Fruit fly (Drosophila melanogaster) whole organism, embryonic: ENCODE results near the gene CG6693.

Experiments used
- Asciz ChIP-seq: fragments of 200-800 bp; sonication (Bioruptor generic); optimal IDR thresholded peaks from 2 replicates; lab custom pipeline; 2017; ENCODE audit warnings: missing biosample characterization, mild to moderate bottlenecking, missing genetic modification characterization, missing genetic modification reagents
- Atf3 ChIP-seq: fragments of 200-800 bp; sonication (Bioruptor generic); optimal IDR thresholded peaks from 3 replicates; lab custom pipeline; 2016; ENCODE audit warnings: missing biosample characterization, missing genetic modification characterization
- Bgb ChIP-seq: fragments of 200-800 bp; sonication (Bioruptor generic); IDR thresholded peaks from 2 replicates; pipeline ENCODE4 v1.3.6; 2022; ENCODE audit warnings: missing biosample characterization, missing genetic modification characterization; ENCODE audit not compliant: partially characterized antibody
- Blimp-1 ChIP-seq: fragments of 200-800 bp; sonication (Bioruptor generic); optimal IDR thresholded peaks from 3 replicates; lab custom pipeline; 2018; ENCODE audit warnings: missing biosample characterization, missing genetic modification characterization, mild to moderate bottlenecking, moderate library complexity, missing genetic modification reagents
- CG1233 ChIP-seq: fragments of 200-800 bp; sonication (Bioruptor generic); optimal IDR thresholded peaks from 4 replicates; lab custom pipeline; 2018; ENCODE audit warnings: missing biosample characterization, mild to moderate bottlenecking, missing genetic modification characterization
- CG12659 ChIP-seq: fragments of 200-800 bp; sonication (Bioruptor generic); optimal IDR thresholded peaks from 3 replicates; lab custom pipeline; 2017; ENCODE audit warnings: mild to moderate bottlenecking, missing biosample characterization, missing genetic modification reagents, missing genetic modification characterization
- CG14710 ChIP-seq: fragments of 200-800 bp; sonication (Bioruptor generic); optimal IDR thresholded peaks from 3 replicates; lab custom pipeline; 2019; ENCODE audit warnings: missing biosample characterization, mild to moderate bottlenecking, missing genetic modification characterization, moderate library complexity
- CG1602 ChIP-seq: fragments of 200-800 bp; sonication (Bioruptor generic); optimal IDR thresholded peaks from 3 replicates; lab custom pipeline; 2016; ENCODE audit warnings: missing biosample characterization, missing genetic modification characterization
- CG1603 ChIP-seq: fragments of 200-800 bp; sonication (Bioruptor generic); optimal IDR thresholded peaks from 2 replicates; lab custom pipeline; 2019; ENCODE audit warnings: missing biosample characterization, mild to moderate bottlenecking, missing genetic modification characterization, moderate library complexity
- CG16779 ChIP-seq: fragments of 200-800 bp; sonication (Bioruptor generic); IDR thresholded peaks from 2 replicates; pipeline ENCODE4 v1.3.6; 2022; ENCODE audit warnings: missing biosample characterization, missing genetic modification characterization
- CG1792 ChIP-seq: fragments of 200-800 bp; sonication (Bioruptor generic); optimal IDR thresholded peaks from 2 replicates; lab custom pipeline; 2016; ENCODE audit warnings: missing biosample characterization, missing genetic modification characterization
- CG18262 ChIP-seq: fragments of 200-800 bp; optimal IDR thresholded peaks from 3 replicates; lab custom pipeline; 2019; ENCODE audit warnings: missing biosample characterization, mild to moderate bottlenecking, missing genetic modification characterization, moderate library complexity
- CG2116 ChIP-seq: fragments of 200-800 bp; sonication (Bioruptor generic); optimal IDR thresholded peaks from 3 replicates; lab custom pipeline; 2018; ENCODE audit warnings: missing biosample characterization, mild to moderate bottlenecking, missing genetic modification characterization
- CG30403 ChIP-seq: fragments of 200-800 bp; sonication (Bioruptor generic); optimal IDR thresholded peaks from 3 replicates; lab custom pipeline; 2016; ENCODE audit warnings: missing biosample characterization, missing genetic modification characterization
- CG33213 ChIP-seq: fragments of 200-800 bp; sonication (Bioruptor generic); optimal IDR thresholded peaks from 3 replicates; lab custom pipeline; 2016; ENCODE audit warnings: missing biosample characterization, missing genetic modification characterization
- CG3995 ChIP-seq: fragments of 200-800 bp; sonication (Bioruptor generic); optimal IDR thresholded peaks from 3 replicates; lab custom pipeline; 2016; ENCODE audit warnings: missing biosample characterization, missing genetic modification characterization
- CG4617 ChIP-seq: fragments of 200-800 bp; sonication (Bioruptor generic); optimal IDR thresholded peaks from 3 replicates; lab custom pipeline; 2016; ENCODE audit warnings: missing biosample characterization, missing genetic modification characterization, borderline replicate concordance
- CG4854 ChIP-seq: fragments of 200-800 bp; sonication (Bioruptor generic); optimal IDR thresholded peaks from 2 replicates; lab custom pipeline; 2016; ENCODE audit warnings: missing biosample characterization, missing genetic modification characterization, inconsistent platforms
- CG6683 ChIP-seq: fragments of 200-800 bp; sonication (Bioruptor generic); optimal IDR thresholded peaks from 2 replicates; lab custom pipeline; 2017; ENCODE audit warnings: missing biosample characterization, mild to moderate bottlenecking, missing genetic modification characterization, missing genetic modification reagents
- CG8281 ChIP-seq: fragments of 200-800 bp; sonication (Bioruptor generic); optimal IDR thresholded peaks from 2 replicates; lab custom pipeline; 2018; ENCODE audit warnings: missing biosample characterization, mild to moderate bottlenecking, missing genetic modification characterization, moderate library complexity
- Camta ChIP-seq: fragments of 200-800 bp; sonication (Bioruptor generic); optimal IDR thresholded peaks from 2 replicates; lab custom pipeline; 2016; ENCODE audit warnings: missing biosample characterization, missing genetic modification characterization
- Deaf1 ChIP-seq: fragments of 200-800 bp; optimal IDR thresholded peaks from 3 replicates; lab custom pipeline; 2019; ENCODE audit warnings: missing biosample characterization, mild to moderate bottlenecking, missing genetic modification characterization, moderate library complexity
- Doc2 ChIP-seq: fragments of 200-800 bp; sonication (Bioruptor generic); IDR thresholded peaks from 2 replicates; pipeline ENCODE4 v1.3.6; 2022; ENCODE audit warnings: missing biosample characterization, missing genetic modification characterization
- Ets65A ChIP-seq: fragments of 200-800 bp; sonication (Bioruptor generic); peaks from one replicate; lab custom pipeline; 2016; ENCODE audit warnings: missing biosample characterization, missing genetic modification characterization
- Ets97D ChIP-seq: fragments of 200-800 bp; sonication (Bioruptor generic); optimal IDR thresholded peaks from 3 replicates; lab custom pipeline; 2016; ENCODE audit warnings: missing biosample characterization, missing genetic modification characterization
- Hmx ChIP-seq: fragments of 200-800 bp; sonication (Bioruptor generic); optimal IDR thresholded peaks from 2 replicates; lab custom pipeline; 2016; ENCODE audit warnings: missing biosample characterization, missing genetic modification characterization
- Mad ChIP-seq: fragments of 200-800 bp; sonication (Bioruptor generic); optimal IDR thresholded peaks from 2 replicates; lab custom pipeline; 2016; ENCODE audit warnings: missing biosample characterization, missing genetic modification characterization
- Mes4 ChIP-seq: fragments of 200-800 bp; sonication (Bioruptor generic); optimal IDR thresholded peaks from 2 replicates; lab custom pipeline; 2016; ENCODE audit warnings: missing biosample characterization, missing genetic modification characterization
- NC2β ChIP-seq: fragments of 200-800 bp; sonication (Bioruptor generic); optimal IDR thresholded peaks from 2 replicates; lab custom pipeline; 2016; ENCODE audit warnings: missing biosample characterization, missing genetic modification characterization
- amos ChIP-seq: fragments of 200-800 bp; sonication (Bioruptor generic); IDR thresholded peaks from 2 replicates; pipeline ENCODE4 v1.3.6; 2022; ENCODE audit warnings: missing biosample characterization, missing genetic modification characterization; ENCODE audit not compliant: partially characterized antibody
- bbx ChIP-seq: fragments of 200-800 bp; sonication (Bioruptor generic); IDR thresholded peaks from 2 replicates; pipeline ENCODE4 v1.3.6; 2022; ENCODE audit warnings: missing biosample characterization, missing genetic modification characterization; ENCODE audit not compliant: partially characterized antibody
- crol ChIP-seq: fragments of 200-800 bp; sonication (Bioruptor generic); IDR thresholded peaks from 2 replicates; pipeline ENCODE4 v1.3.6; 2022; ENCODE audit warnings: missing biosample characterization, missing genetic modification characterization
- ewg ChIP-seq: fragments of 200-800 bp; sonication (Bioruptor generic); optimal IDR thresholded peaks from 3 replicates; lab custom pipeline; 2017; ENCODE audit warnings: mild to moderate bottlenecking, missing biosample characterization, missing genetic modification reagents, missing genetic modification characterization
- gcm ChIP-seq: fragments of 200-800 bp; sonication (Bioruptor generic); optimal IDR thresholded peaks from 2 replicates; lab custom pipeline; 2019; ENCODE audit warnings: missing biosample characterization, mild to moderate bottlenecking, missing genetic modification characterization, moderate library complexity
- gfzf ChIP-seq: fragments of 200-800 bp; sonication (Bioruptor generic); optimal IDR thresholded peaks from 2 replicates; lab custom pipeline; 2016; ENCODE audit warnings: missing biosample characterization, mild to moderate bottlenecking, missing genetic modification characterization, moderate library complexity
- gro ChIP-seq: fragments of 200-800 bp; sonication (Bioruptor generic); optimal IDR thresholded peaks from 2 replicates; lab custom pipeline; 2016; ENCODE audit warnings: missing biosample characterization, missing genetic modification characterization
- hbn ChIP-seq: fragments of 200-800 bp; sonication (Bioruptor generic); IDR thresholded peaks from 2 replicates; pipeline ENCODE4 v1.3.6; 2022; ENCODE audit warnings: missing biosample characterization, missing genetic modification characterization; ENCODE audit not compliant: partially characterized antibody
- hkb ChIP-seq, 2 experiments: fragments of 200-800 bp in 1 of 2; fragments of >200 bp in 1 of 2; sonication (Bioruptor generic) in 1 of 2; IDR thresholded peaks in 1 of 2; optimal IDR thresholded peaks in 1 of 2; 2 replicates each; pipeline versions ENCODE4 v1.3.6 to Lab custom; 2017 to 2022; ENCODE audit warnings: missing biosample characterization in 1 of 2, missing genetic modification characterization in 1 of 2
- ind ChIP-seq: fragments of 200-800 bp; sonication (Bioruptor generic); optimal IDR thresholded peaks from 3 replicates; lab custom pipeline; 2016; ENCODE audit warnings: missing biosample characterization, missing genetic modification characterization
- kah ChIP-seq: fragments of 200-800 bp; sonication (Bioruptor generic); optimal IDR thresholded peaks from 2 replicates; lab custom pipeline; 2018; ENCODE audit warnings: missing biosample characterization, mild to moderate bottlenecking, missing genetic modification characterization
- kay ChIP-seq: fragments of 200-800 bp; sonication (Bioruptor generic); optimal IDR thresholded peaks from 2 replicates; lab custom pipeline; 2016; ENCODE audit warnings: missing biosample characterization, missing genetic modification characterization
- lola ChIP-seq, 3 experiments: fragments of >200 bp in 2 of 3; fragments of 200-800 bp in 1 of 3; sonication (Bioruptor generic) in 1 of 3; optimal IDR thresholded peaks; 2 replicates each; lab custom pipeline; 2017 to 2019; ENCODE audit warnings: missing biosample characterization in 3 of 3, missing genetic modification characterization in 3 of 3, mild to moderate bottlenecking in 1 of 3, moderate library complexity in 1 of 3
- mam ChIP-seq: fragments of 200-800 bp; sonication (Bioruptor generic); optimal IDR thresholded peaks from 3 replicates; lab custom pipeline; 2016; ENCODE audit warnings: missing biosample characterization, missing genetic modification characterization
- onecut ChIP-seq: fragments of 200-800 bp; sonication (Bioruptor generic); IDR thresholded peaks from 2 replicates; pipeline ENCODE4 v1.3.6; 2022; ENCODE audit warnings: missing biosample characterization, missing genetic modification characterization
- pho ChIP-seq: fragments of 200-800 bp; sonication (Bioruptor generic); optimal IDR thresholded peaks from 2 replicates; lab custom pipeline; 2016; ENCODE audit warnings: missing biosample characterization, missing genetic modification characterization
- ranshi ChIP-seq: fragments of 200-800 bp; sonication (Bioruptor generic); IDR thresholded peaks from 2 replicates; pipeline ENCODE4 v1.3.6; 2022; ENCODE audit warnings: missing biosample characterization, missing genetic modification characterization
- slou ChIP-seq: fragments of 200-800 bp; sonication (Bioruptor generic); optimal IDR thresholded peaks from 3 replicates; lab custom pipeline; 2016; ENCODE audit warnings: missing biosample characterization, missing genetic modification characterization
- usp ChIP-seq: fragments of >200 bp; optimal IDR thresholded peaks from 2 replicates; lab custom pipeline; 2017; ENCODE audit warnings: missing biosample characterization, missing genetic modification characterization
- vfl ChIP-seq: fragments of 200-800 bp; sonication (Bioruptor generic); optimal IDR thresholded peaks from 2 replicates; lab custom pipeline; 2016; ENCODE audit warnings: missing biosample characterization, missing genetic modification characterization

CG6693 gene

DNA sequence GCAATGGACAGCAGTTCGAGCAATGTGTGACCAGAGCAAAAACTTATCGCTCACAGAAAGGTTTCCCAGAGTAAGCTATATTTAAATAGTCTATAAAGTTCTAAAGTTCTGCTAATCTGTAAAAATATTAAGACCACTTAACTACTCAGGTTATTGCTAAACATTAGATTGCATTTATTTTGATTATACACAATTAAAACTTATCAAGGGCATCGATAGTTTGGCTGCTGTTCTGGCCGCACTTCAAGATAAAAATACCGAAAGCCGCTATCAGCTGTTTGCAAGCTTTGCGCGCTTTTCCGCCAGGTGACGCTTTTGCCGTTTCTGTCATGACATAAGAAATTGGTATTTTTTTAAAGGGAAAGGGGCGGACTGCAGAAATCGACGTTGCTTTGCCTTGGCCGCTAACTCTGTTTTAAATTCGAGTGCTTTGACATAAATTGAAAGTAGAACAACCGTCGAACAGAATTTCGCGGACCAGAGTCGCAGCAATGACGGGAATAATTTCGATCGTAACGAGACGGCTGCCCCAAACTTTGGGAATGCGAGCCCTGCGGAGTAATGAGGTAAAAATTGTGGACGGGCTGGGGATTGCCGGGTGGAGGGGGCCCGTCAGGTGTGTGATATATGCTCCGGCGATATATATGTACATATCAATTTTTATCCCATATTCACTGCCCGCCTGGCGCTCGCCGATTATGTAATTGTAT lies 22.7 kb upstream of the CG6693 start, which contains the start of the genes CG17734 and CG5214 (continued):
- TF ChIP-seq CG12659 (peak; percentile 86), gfzf (GFP tag; lab: Kevin White, UChicago) (peak; percentile 84), kay (GFP tag; lab: Kevin White, UChicago) (peak; percentile 21), CG4617 (GFP tag; lab: Kevin White, UChicago) (peak; percentile 49), mam (GFP tag; lab: Kevin White, UChicago) (peak; percentile 6), CG6683 (GFP tag; lab: Kevin White, UChicago) (no peak), CG3995 (peak; percentile 24), hkb (optimal IDR thresholded peaks at IDR 0.05; lab: Kevin White, UChicago) (peak; percentile 78), hkb (GFP tag; IDR thresholded peaks at IDR 0.05; lab: Robert Waterston, UW) (no peak), hbn (peak; percentile 66), Mad (no peak), CG4854 (peak; percentile 23), CG1792 (GFP tag; lab: Kevin White, UChicago) (peak; percentile 24), Blimp-1 (no peak), CG16779 (GFP tag; lab: Robert Waterston, UW) (no peak), CG2116 (GFP tag; lab: Kevin White, UChicago) (peak; percentile 41), Atf3 (GFP tag; lab: Kevin White, UChicago) (peak; percentile 38), CG1602 (GFP tag; lab: Kevin White, UChicago) (no peak), gro (peak; percentile 71), Hmx (GFP tag; lab: Kevin White, UChicago) (no peak), CG8281 (no peak), bbx (GFP tag; lab: Robert Waterston, UW) (peak; percentile 61), Asciz (GFP tag; lab: Kevin White, UChicago) (no peak), NC2β (GFP tag; lab: Kevin White, UChicago) (no peak), ewg (GFP tag; lab: Kevin White, UChicago) (peak; percentile 21), Mes4 (GFP tag; lab: Kevin White, UChicago) (peak; percentile 17), gcm (GFP tag; lab: Kevin White, UChicago) (no peak), CG18262 (tag; lab: Kevin White, UChicago) (no peak), Camta (GFP tag; lab: Kevin White, UChicago) (peak; percentile 7), CG30403 (GFP tag; lab: Kevin White, UChicago) (peak; percentile 50), CG33213 (GFP tag; lab: Kevin White, UChicago) (no peak), Ets65A (peak; percentile 79), pho (GFP tag; lab: Kevin White, UChicago) (peak; percentile 29), lola (GFP tag; optimal IDR thresholded peaks at IDR 0.05; lab: Kevin White, UChicago) (no peak), Deaf1 (tag; lab: Kevin White, UChicago) (peak; percentile 36), vfl (GFP tag; lab: Kevin White, UChicago) (no peak), Bgb (GFP tag; lab: Robert Waterston, UW) (peak; percentile 60), crol (GFP tag; lab: Robert Waterston, UW) (0 out of 2 replicates have a peak, but pooled peaks have one; percentile 46), Ets97D (GFP tag; lab: Kevin White, UChicago) (peak; percentile 82), Doc2 (no peak), amos (GFP tag; lab: Robert Waterston, UW) (peak; percentile 67; the same call in 1 of the 2 replicates), kah (GFP tag; lab: Kevin White, UChicago) (no peak), ind (GFP tag; lab: Kevin White, UChicago) (no peak), onecut (GFP tag; lab: Robert Waterston, UW) (0 out of 2 replicates have a peak, but pooled peaks have one; percentile 13), CG14710 (no peak), usp (no peak), slou (GFP tag; lab: Kevin White, UChicago) (peak; percentile 6), ranshi (0 out of 2 replicates have a peak, but pooled peaks have one; percentile 5), CG1233 (GFP tag; lab: Kevin White, UChicago) (no peak), CG1603 (tag; lab: Kevin White, UChicago) (peak; percentile 36)
